Worm (Caenorhabditis elegans) whole organism, young adult: ENCODE results near the gene H35N09.1.

Experiments
- B0035.1 ChIP-seq: sonication (generic microtip); optimal IDR thresholded peaks from 2 replicates; lab custom pipeline; 2016; ENCODE audit warnings: missing genetic modification characterization, mild to moderate bottlenecking, missing compliant biosample characterization, missing genotype, missing genetic modification reagents
- C06A6.2 ChIP-seq: fragments of 200-800 bp; sonication (Bioruptor generic); conservative IDR thresholded peaks from 2 replicates; pipeline ENCODE4 v1.3.6; 2022; ENCODE audit warnings: missing genetic modification characterization, missing compliant biosample characterization
- F10E7.11 ChIP-seq: sonication (generic microtip); optimal IDR thresholded peaks from 2 replicates; lab custom pipeline; 2017; ENCODE audit warnings: mild to moderate bottlenecking, missing genetic modification characterization, moderate library complexity, missing compliant biosample characterization
- F52B5.7 ChIP-seq: sonication (generic microtip); optimal IDR thresholded peaks from 2 replicates; lab custom pipeline; 2016; ENCODE audit warnings: mild to moderate bottlenecking, missing genetic modification characterization, missing compliant biosample characterization
- F57C9.4 ChIP-seq: sonication (generic microtip); optimal IDR thresholded peaks from 2 replicates; lab custom pipeline; 2017; ENCODE audit warnings: mild to moderate bottlenecking, missing genetic modification characterization, missing compliant biosample characterization
- K11D2.4 ChIP-seq: fragments of 200-800 bp; sonication (Bioruptor generic); IDR thresholded peaks from 2 replicates; pipeline ENCODE4 v1.3.6; 2022; ENCODE audit warnings: missing genetic modification reagents, missing genetic modification characterization, missing compliant biosample characterization
- Y53G8AR.9 ChIP-seq: fragments of 200-800 bp; sonication (Bioruptor generic); conservative IDR thresholded peaks from 2 replicates; pipeline ENCODE4 v1.3.6; 2022; ENCODE audit warnings: missing genetic modification reagents, missing genetic modification characterization, missing compliant biosample characterization
- Y79H2A.3 ChIP-seq: fragments of 200-800 bp; sonication (Bioruptor generic); conservative IDR thresholded peaks from 2 replicates; pipeline ENCODE4 v1.3.6; 2022; ENCODE audit warnings: missing genetic modification reagents, missing genetic modification characterization, missing compliant biosample characterization
- ZK185.1 ChIP-seq: sonication (generic microtip); optimal IDR thresholded peaks from 2 replicates; lab custom pipeline; 2016; ENCODE audit warnings: mild to moderate bottlenecking, missing genetic modification characterization, missing compliant biosample characterization; ENCODE audit not compliant: poor library complexity, severe bottlenecking
- akir-1 ChIP-seq: fragments of 200-800 bp; sonication (Bioruptor generic); optimal IDR thresholded peaks from 2 replicates; lab custom pipeline; 2018; ENCODE audit warnings: mild to moderate bottlenecking, missing genetic modification characterization, moderate library complexity, missing compliant biosample characterization
- ama-1 ChIP-seq, 3 experiments: fragments of 150-350 bp in 1 of 3; sonication (generic microtip) in 2 of 3; optimal IDR thresholded peaks; 2 replicates each; lab custom pipeline; 2014 to 2018; ENCODE audit warnings: missing biosample characterization in 2 of 3, missing genetic modification characterization in 2 of 3, missing genetic modification reagents in 2 of 3
- atf-7 ChIP-seq: sonication (generic microtip); optimal IDR thresholded peaks from 2 replicates; lab custom pipeline; 2017; ENCODE audit warnings: mild to moderate bottlenecking, missing genetic modification characterization, missing compliant biosample characterization
- attf-5 ChIP-seq: fragments of 200-800 bp; sonication (Bioruptor generic); optimal IDR thresholded peaks from 2 replicates; lab custom pipeline; 2018; ENCODE audit warnings: mild to moderate bottlenecking, missing genetic modification characterization, missing compliant biosample characterization
- ccch-3 ChIP-seq: fragments of 200-800 bp; sonication (Bioruptor generic); optimal IDR thresholded peaks from 2 replicates; lab custom pipeline; 2018; ENCODE audit warnings: mild to moderate bottlenecking, missing genetic modification characterization, missing compliant biosample characterization
- ceh-79 ChIP-seq: sonication (generic microtip); optimal IDR thresholded peaks from 2 replicates; lab custom pipeline; 2017; ENCODE audit warnings: mild to moderate bottlenecking, missing genetic modification characterization, missing compliant biosample characterization
- dpff-1 ChIP-seq: sonication (generic microtip); optimal IDR thresholded peaks from 2 replicates; lab custom pipeline; 2017; ENCODE audit warnings: mild to moderate bottlenecking, missing genetic modification characterization, missing compliant biosample characterization
- dpl-1 ChIP-seq: fragments of 150-350 bp; optimal IDR thresholded peaks from 2 replicates; lab custom pipeline; 2014; ENCODE audit warnings: missing biosample characterization, missing genetic modification reagents, missing genetic modification characterization
- egl-44 ChIP-seq: fragments of 200-800 bp; sonication (Bioruptor generic); IDR thresholded peaks from 2 replicates; pipeline ENCODE4 v1.3.6; 2022; ENCODE audit warnings: missing genetic modification reagents, missing genetic modification characterization, missing compliant biosample characterization
- fkh-3 ChIP-seq: sonication (generic microtip); optimal IDR thresholded peaks from 2 replicates; lab custom pipeline; 2016; ENCODE audit warnings: mild to moderate bottlenecking, missing genetic modification characterization, missing compliant biosample characterization
- hmg-20 ChIP-seq: fragments of 200-800 bp; sonication (Bioruptor generic); IDR thresholded peaks from 2 replicates; pipeline ENCODE4 v1.3.6; 2022; ENCODE audit warnings: missing genetic modification reagents, missing genetic modification characterization, missing compliant biosample characterization
- hrde-1 ChIP-seq: sonication (generic microtip); optimal IDR thresholded peaks from 2 replicates; lab custom pipeline; 2016; ENCODE audit warnings: missing genetic modification characterization, mild to moderate bottlenecking, missing compliant biosample characterization, moderate library complexity, missing genotype, missing genetic modification reagents, borderline replicate concordance
- lin-26 ChIP-seq: fragments of 200-800 bp; sonication (Bioruptor generic); IDR thresholded peaks from 2 replicates; pipeline ENCODE4 v1.3.6; 2022; ENCODE audit warnings: missing genetic modification reagents, missing genetic modification characterization, missing compliant biosample characterization
- lin-54 ChIP-seq: fragments of 200-800 bp; sonication (Bioruptor generic); optimal IDR thresholded peaks from 2 replicates; lab custom pipeline; 2018; ENCODE audit warnings: mild to moderate bottlenecking, missing genetic modification characterization, missing compliant biosample characterization
- lir-1 ChIP-seq: fragments of 200-800 bp; sonication (Bioruptor generic); conservative IDR thresholded peaks from 2 replicates; pipeline ENCODE4 v1.3.6; 2022; ENCODE audit warnings: missing genetic modification reagents, missing genetic modification characterization, missing compliant biosample characterization
- lsl-1 ChIP-seq: fragments of 200-800 bp; sonication (Bioruptor generic); optimal IDR thresholded peaks from 2 replicates; lab custom pipeline; 2018; ENCODE audit warnings: mild to moderate bottlenecking, missing genetic modification characterization, moderate library complexity, missing compliant biosample characterization
- madf-6 ChIP-seq: fragments of 200-800 bp; sonication (Bioruptor generic); IDR thresholded peaks from 2 replicates; pipeline ENCODE4 v1.3.6; 2022; ENCODE audit warnings: missing genetic modification reagents, missing genetic modification characterization, missing compliant biosample characterization
- madf-8 ChIP-seq: fragments of 200-800 bp; sonication (Bioruptor generic); conservative IDR thresholded peaks from 2 replicates; pipeline ENCODE4 v1.3.6; 2022; ENCODE audit warnings: missing genetic modification reagents, missing genetic modification characterization, missing compliant biosample characterization
- mel-28 ChIP-seq: sonication (generic microtip); optimal IDR thresholded peaks from 2 replicates; lab custom pipeline; 2016; ENCODE audit warnings: borderline replicate concordance, mild to moderate bottlenecking, missing genetic modification characterization, missing compliant biosample characterization
- nhr-120 ChIP-seq: fragments of 200-800 bp; sonication (Bioruptor generic); IDR thresholded peaks from 2 replicates; pipeline ENCODE4 v1.3.6; 2022; ENCODE audit warnings: missing genetic modification characterization, missing compliant biosample characterization
- nhr-80 ChIP-seq: sonication (generic microtip); optimal IDR thresholded peaks from 2 replicates; lab custom pipeline; 2016; ENCODE audit warnings: missing genetic modification characterization, missing compliant biosample characterization
- pha-4 ChIP-seq: fragments of 150-350 bp; sonication (generic microtip); optimal IDR thresholded peaks from 2 replicates; lab custom pipeline; 2014; ENCODE audit warnings: missing biosample characterization, missing genetic modification reagents, missing genetic modification characterization
- rpc-1 ChIP-seq, 2 experiments: fragments of 150-350 bp in 1 of 2; sonication (generic microtip) in 1 of 2; optimal IDR thresholded peaks; 2 replicates each; lab custom pipeline; 2014 to 2018; ENCODE audit warnings: missing biosample characterization in 1 of 2, missing genetic modification characterization in 1 of 2, missing genetic modification reagents in 1 of 2, missing genotype in 1 of 2
- snpc-1.1 ChIP-seq: sonication (generic microtip); optimal IDR thresholded peaks from 2 replicates; lab custom pipeline; 2017; ENCODE audit warnings: missing genetic modification characterization, mild to moderate bottlenecking, missing compliant biosample characterization, antibody characterized with exemption, moderate library complexity, missing genotype, missing genetic modification reagents; ENCODE audit not compliant: insufficient read depth
- snpc-4 ChIP-seq, 5 experiments: fragments of 150-350 bp in 1 of 5; sonication (generic microtip) in 4 of 5; optimal IDR thresholded peaks; 2 replicates each; lab custom pipeline; 2014 to 2018; ENCODE audit warnings: missing genetic modification characterization in 5 of 5, missing biosample characterization in 3 of 5, antibody characterized with exemption in 2 of 5, mild to moderate bottlenecking in 2 of 5, missing compliant biosample characterization in 2 of 5, missing genotype in 2 of 5, moderate library complexity in 2 of 5, missing genetic modification reagents in 1 of 5
- somi-1 ChIP-seq: fragments of 200-800 bp; sonication (Bioruptor generic); optimal IDR thresholded peaks from 2 replicates; lab custom pipeline; 2018; ENCODE audit warnings: mild to moderate bottlenecking, missing genetic modification characterization, missing compliant biosample characterization
- tbp1 ChIP-seq: fragments of 200-800 bp; sonication (Bioruptor generic); optimal IDR thresholded peaks from 2 replicates; lab custom pipeline; 2018; ENCODE audit warnings: mild to moderate bottlenecking, missing genetic modification characterization, missing compliant biosample characterization
- tlf-1 ChIP-seq: fragments of 200-800 bp; sonication (Bioruptor generic); optimal IDR thresholded peaks from 2 replicates; lab custom pipeline; 2018; ENCODE audit warnings: mild to moderate bottlenecking, missing genetic modification characterization, missing compliant biosample characterization
- zim-3 ChIP-seq: sonication (generic microtip); optimal IDR thresholded peaks from 2 replicates; lab custom pipeline; 2017; ENCODE audit warnings: mild to moderate bottlenecking, missing genetic modification characterization, moderate library complexity, missing compliant biosample characterization
- ztf-3 ChIP-seq: fragments of 200-800 bp; sonication (Bioruptor generic); optimal IDR thresholded peaks from 2 replicates; lab custom pipeline; 2018; ENCODE audit warnings: mild to moderate bottlenecking, missing genetic modification characterization, missing compliant biosample characterization
- ztf-6 ChIP-seq: fragments of 200-800 bp; sonication (Bioruptor generic); IDR thresholded peaks from 2 replicates; pipeline ENCODE4 v1.3.6; 2022; ENCODE audit warnings: missing genetic modification reagents, missing genetic modification characterization, missing compliant biosample characterization

The H35N09.1 gene

ce11 chrX:8584825-8585384 is 20.2 kb upstream of the H35N09.1 start:
- TF ChIP-seq dpff-1 (tag; lab: Kevin White, UChicago) (no peak), lir-1 (no peak), snpc-1.1 (tag; lab: Kevin White, UChicago) (no peak), somi-1 (no peak), fkh-3 (tag; lab: Kevin White, UChicago) (no peak), tbp1 (GFP tag; lab: Kevin White, UChicago) (no peak), Y53G8AR.9 (no peak), C06A6.2 (GFP tag; lab: Robert Waterston, UW) (no peak), tlf-1 (GFP tag; lab: Kevin White, UChicago) (no peak), Y79H2A.3 (no peak), ama-1 (optimal IDR thresholded peaks at IDR 0.05; lab: Kevin White, UChicago) (no peak), ama-1 (GFP tag; optimal IDR thresholded peaks at IDR 0.05; lab: Kevin White, UChicago) (no peak), F52B5.7 (tag; lab: Kevin White, UChicago) (no peak), K11D2.4 (GFP tag; lab: Robert Waterston, UW) (no peak), attf-5 (GFP tag; lab: Kevin White, UChicago) (no peak), egl-44 (no peak)

ce11 chrX:8585837-8586236 is 19.3 kb upstream of the H35N09.1 start, which contains the start of gene F18E9.3:
TSS of gene F18E9.3 (plus strand) at chrX:8586147.
- TF ChIP-seq lsl-1 (GFP tag; lab: Kevin White, UChicago) (no peak), snpc-4 (GFP tag; optimal IDR thresholded peaks at IDR 0.05; lab: Kevin White, UChicago) (no peak), snpc-4 (tag; optimal IDR thresholded peaks at IDR 0.05; lab: Kevin White, UChicago) (no peak), nhr-120 (GFP tag; lab: Robert Waterston, UW) (no peak), zim-3 (tag; lab: Kevin White, UChicago) (no peak), akir-1 (GFP tag; lab: Kevin White, UChicago) (no peak), rpc-1 (optimal IDR thresholded peaks at IDR 0.05; lab: Kevin White, UChicago) (no peak), rpc-1 (tag; optimal IDR thresholded peaks at IDR 0.05; lab: Kevin White, UChicago) (no peak), hrde-1 (tag; lab: Kevin White, UChicago) (no peak), ceh-79 (tag; lab: Kevin White, UChicago) (no peak), atf-7 (tag; lab: Kevin White, UChicago) (no peak)

- no peak for TF ChIP-seq lin-54 (GFP tag; lab: Kevin White, UChicago)
- TF ChIP-seq Y53G8AR.9, result no peak
- no peak for TF ChIP-seq ztf-6
- no peak for TF ChIP-seq F10E7.11 (tag; lab: Kevin White, UChicago)
- TF ChIP-seq pha-4 (tag; lab: Kevin White, UChicago), result no peak
- no peak for TF ChIP-seq hmg-20
- TF ChIP-seq nhr-80, result no peak
- TF ChIP-seq tlf-1 (GFP tag; lab: Kevin White, UChicago), result no peak
- TF ChIP-seq B0035.1 (tag; lab: Kevin White, UChicago), result no peak
- no peak for TF ChIP-seq madf-6 (GFP tag; lab: Robert Waterston, UW)
- no peak for TF ChIP-seq F57C9.4 (tag; lab: Kevin White, UChicago)
- TF ChIP-seq ZK185.1, result no peak
- no peak for TF ChIP-seq lin-26 (GFP tag; lab: Robert Waterston, UW)
- TF ChIP-seq madf-8 (GFP tag; lab: Robert Waterston, UW), result no peak
- TF ChIP-seq mel-28, result no peak
- TF ChIP-seq ztf-3 (GFP tag; lab: Kevin White, UChicago), result no peak
- TF ChIP-seq ccch-3 (GFP tag; lab: Kevin White, UChicago), result no peak
- no peak for TF ChIP-seq dpl-1 (GFP tag; lab: Kevin White, UChicago)
These were observed 12.3 kb upstream of the H35N09.1 start, which contains the start of gene nlp-7 for ce11 chrX:8592881-8593280. TSS of gene nlp-7 (plus strand) at chrX:8593181.
